Fruit fly (Drosophila melanogaster) whole organism, embryonic: ENCODE measurements around the gene AANATL7.

Experiments used
- B-H1 ChIP-seq: fragments of 200-800 bp; sonication (Bioruptor generic); IDR thresholded peaks from 3 replicates; pipeline ENCODE4 v1.3.6; 2022; ENCODE audit warnings: missing biosample characterization, missing genetic modification characterization
- CG10462 ChIP-seq: fragments of 200-800 bp; sonication (Bioruptor generic); optimal IDR thresholded peaks from 2 replicates; lab custom pipeline; 2016; ENCODE audit warnings: missing biosample characterization, missing genetic modification characterization
- CG1233 ChIP-seq: fragments of 200-800 bp; sonication (Bioruptor generic); optimal IDR thresholded peaks from 4 replicates; lab custom pipeline; 2018; ENCODE audit warnings: missing biosample characterization, mild to moderate bottlenecking, missing genetic modification characterization
- CG13775 ChIP-seq: fragments of 200-800 bp; sonication (Bioruptor generic); optimal IDR thresholded peaks from 3 replicates; lab custom pipeline; 2017; ENCODE audit warnings: missing biosample characterization, mild to moderate bottlenecking, missing genetic modification characterization
- CG17802 ChIP-seq: fragments of 200-800 bp; sonication (Bioruptor generic); optimal IDR thresholded peaks from 2 replicates; lab custom pipeline; 2018; ENCODE audit warnings: missing biosample characterization, mild to moderate bottlenecking, missing genetic modification characterization, moderate library complexity
- CG18619 ChIP-seq: fragments of 200-800 bp; sonication (Bioruptor generic); optimal IDR thresholded peaks from 3 replicates; lab custom pipeline; 2017; ENCODE audit warnings: missing biosample characterization, mild to moderate bottlenecking, missing genetic modification characterization
- CG2199 ChIP-seq: fragments of 200-800 bp; sonication (Bioruptor generic); IDR thresholded peaks from 3 replicates; pipeline ENCODE4 v1.3.6; 2022; ENCODE audit warnings: missing biosample characterization, missing genetic modification characterization
- CG31224 ChIP-seq: fragments of 200-800 bp; sonication (Bioruptor generic); IDR thresholded peaks from 2 replicates; pipeline ENCODE4 v1.3.6; 2022; ENCODE audit warnings: missing biosample characterization, missing genetic modification characterization
- CG31388 ChIP-seq: fragments of 200-800 bp; sonication (Bioruptor generic); optimal IDR thresholded peaks from 2 replicates; lab custom pipeline; 2016; ENCODE audit warnings: missing biosample characterization, missing genetic modification characterization
- CG3163 ChIP-seq: fragments of 200-800 bp; sonication (Bioruptor generic); optimal IDR thresholded peaks from 3 replicates; lab custom pipeline; 2016; ENCODE audit warnings: missing biosample characterization, missing genetic modification characterization
- CG33557 ChIP-seq: fragments of 200-800 bp; sonication (Bioruptor generic); optimal IDR thresholded peaks from 2 replicates; lab custom pipeline; 2019; ENCODE audit warnings: missing biosample characterization, mild to moderate bottlenecking, missing genetic modification characterization, moderate library complexity
- CG6683 ChIP-seq: fragments of 200-800 bp; sonication (Bioruptor generic); optimal IDR thresholded peaks from 2 replicates; lab custom pipeline; 2017; ENCODE audit warnings: missing biosample characterization, mild to moderate bottlenecking, missing genetic modification characterization, missing genetic modification reagents
- CG8944 ChIP-seq: fragments of 200-800 bp; sonication (Bioruptor generic); optimal IDR thresholded peaks from 3 replicates; lab custom pipeline; 2016; ENCODE audit warnings: missing biosample characterization, missing genetic modification characterization
- CG9437 ChIP-seq: fragments of 200-800 bp; sonication (Bioruptor generic); optimal IDR thresholded peaks from 2 replicates; lab custom pipeline; 2018; ENCODE audit warnings: missing biosample characterization, mild to moderate bottlenecking, missing genetic modification characterization
- CG9609 ChIP-seq: fragments of 200-800 bp; sonication (Bioruptor generic); optimal IDR thresholded peaks from 3 replicates; lab custom pipeline; 2016; ENCODE audit warnings: missing biosample characterization, missing genetic modification characterization
- D ChIP-seq, 2 experiments: fragments of 200-800 bp in 1 of 2; fragments of >200 bp in 1 of 2; sonication (Bioruptor generic) in 1 of 2; optimal IDR thresholded peaks; 2 replicates in 1 of 2; 3 replicates in 1 of 2; lab custom pipeline; 2017; ENCODE audit warnings: mild to moderate bottlenecking in 1 of 2, missing biosample characterization in 1 of 2, missing genetic modification characterization in 1 of 2, missing genetic modification reagents in 1 of 2
- Dbx ChIP-seq: fragments of 200-800 bp; sonication (Bioruptor generic); IDR thresholded peaks from 3 replicates; pipeline ENCODE4 v1.3.6; 2022; ENCODE audit warnings: missing biosample characterization, missing genetic modification characterization
- Dek ChIP-seq: fragments of 200-800 bp; sonication (Bioruptor generic); optimal IDR thresholded peaks from 3 replicates; lab custom pipeline; 2019; ENCODE audit warnings: missing biosample characterization, mild to moderate bottlenecking, missing genetic modification characterization, moderate library complexity
- Ets97D ChIP-seq: fragments of 200-800 bp; sonication (Bioruptor generic); optimal IDR thresholded peaks from 3 replicates; lab custom pipeline; 2016; ENCODE audit warnings: missing biosample characterization, missing genetic modification characterization
- Jarid2 ChIP-seq: fragments of 200-800 bp; sonication (Bioruptor generic); optimal IDR thresholded peaks from 3 replicates; lab custom pipeline; 2017; ENCODE audit warnings: mild to moderate bottlenecking, missing biosample characterization, missing genetic modification reagents, missing genetic modification characterization
- Lim3 ChIP-seq: fragments of 200-800 bp; sonication (Bioruptor generic); IDR thresholded peaks from 2 replicates; pipeline ENCODE4 v1.3.6; 2022; ENCODE audit warnings: missing biosample characterization, missing genetic modification characterization
- NC2β ChIP-seq: fragments of 200-800 bp; sonication (Bioruptor generic); optimal IDR thresholded peaks from 2 replicates; lab custom pipeline; 2016; ENCODE audit warnings: missing biosample characterization, missing genetic modification characterization
- Neu2 ChIP-seq: fragments of 200-800 bp; sonication (Bioruptor generic); optimal IDR thresholded peaks from 3 replicates; lab custom pipeline; 2016; ENCODE audit warnings: missing biosample characterization, missing genetic modification characterization, borderline replicate concordance
- Oaz ChIP-seq: fragments of 200-800 bp; sonication (Bioruptor generic); IDR thresholded peaks from 2 replicates; pipeline ENCODE4 v1.3.6; 2022; ENCODE audit warnings: missing biosample characterization, missing genetic modification characterization
- Rx ChIP-seq: fragments of 200-800 bp; sonication (Bioruptor generic); IDR thresholded peaks from 2 replicates; pipeline ENCODE4 v1.3.6; 2022; ENCODE audit warnings: missing biosample characterization, missing genetic modification characterization
- ab ChIP-seq: fragments of 200-800 bp; sonication (Bioruptor generic); optimal IDR thresholded peaks from 2 replicates; lab custom pipeline; 2016; ENCODE audit warnings: missing biosample characterization, missing genetic modification characterization
- al ChIP-seq: fragments of 200-800 bp; sonication (Bioruptor generic); IDR thresholded peaks from 2 replicates; pipeline ENCODE4 v1.3.6; 2022; ENCODE audit warnings: missing biosample characterization, missing genetic modification characterization
- ara ChIP-seq: fragments of 200-800 bp; sonication (Bioruptor generic); IDR thresholded peaks from 2 replicates; pipeline ENCODE4 v1.3.6; 2022; ENCODE audit warnings: missing biosample characterization, missing genetic modification characterization
- bowl ChIP-seq: fragments of 200-800 bp; sonication (Bioruptor generic); IDR thresholded peaks from 2 replicates; pipeline ENCODE4 v1.3.6; 2022; ENCODE audit warnings: missing biosample characterization, missing genetic modification characterization
- crp ChIP-seq, 2 experiments: fragments of 200-800 bp; sonication (Bioruptor generic); optimal IDR thresholded peaks; 2 replicates in 1 of 2; 3 replicates in 1 of 2; lab custom pipeline; 2017; ENCODE audit warnings: missing biosample characterization in 2 of 2, missing genetic modification characterization in 2 of 2, mild to moderate bottlenecking in 1 of 2, moderate library complexity in 1 of 2
- dmrt99B ChIP-seq: fragments of 200-800 bp; sonication (Bioruptor generic); optimal IDR thresholded peaks from 2 replicates; lab custom pipeline; 2018; ENCODE audit warnings: missing biosample characterization, mild to moderate bottlenecking, missing genetic modification characterization, moderate library complexity
- esg ChIP-seq: fragments of 200-800 bp; sonication (Bioruptor generic); conservative IDR thresholded peaks from 2 replicates; pipeline ENCODE4 v1.3.6; 2022; ENCODE audit warnings: missing biosample characterization, missing genetic modification characterization
- gsb ChIP-seq: fragments of 200-800 bp; sonication (Bioruptor generic); IDR thresholded peaks from 2 replicates; pipeline ENCODE4 v1.3.6; 2022; ENCODE audit warnings: missing biosample characterization, missing genetic modification characterization
- luna ChIP-seq: fragments of 200-800 bp; sonication (Bioruptor generic); optimal IDR thresholded peaks from 2 replicates; lab custom pipeline; 2016; ENCODE audit warnings: missing biosample characterization, missing genetic modification characterization
- mam ChIP-seq: fragments of 200-800 bp; sonication (Bioruptor generic); optimal IDR thresholded peaks from 3 replicates; lab custom pipeline; 2016; ENCODE audit warnings: missing biosample characterization, missing genetic modification characterization
- nerfin-1 ChIP-seq: fragments of 200-800 bp; sonication (Bioruptor generic); optimal IDR thresholded peaks from 3 replicates; lab custom pipeline; 2019; ENCODE audit warnings: missing biosample characterization, mild to moderate bottlenecking, missing genetic modification characterization, moderate library complexity
- nmo ChIP-seq: fragments of 200-800 bp; sonication (Bioruptor generic); optimal IDR thresholded peaks from 2 replicates; lab custom pipeline; 2018; ENCODE audit warnings: missing biosample characterization, mild to moderate bottlenecking, missing genetic modification characterization, moderate library complexity
- pho ChIP-seq: fragments of 200-800 bp; sonication (Bioruptor generic); optimal IDR thresholded peaks from 2 replicates; lab custom pipeline; 2016; ENCODE audit warnings: missing biosample characterization, missing genetic modification characterization
- ranshi ChIP-seq: fragments of 200-800 bp; sonication (Bioruptor generic); IDR thresholded peaks from 2 replicates; pipeline ENCODE4 v1.3.6; 2022; ENCODE audit warnings: missing biosample characterization, missing genetic modification characterization
- salm ChIP-seq: fragments of 200-800 bp; sonication (Bioruptor generic); optimal IDR thresholded peaks from 2 replicates; lab custom pipeline; 2018; ENCODE audit warnings: missing biosample characterization, mild to moderate bottlenecking, missing genetic modification characterization
- sens ChIP-seq: fragments of 200-800 bp; sonication (Bioruptor generic); peaks from one replicate; lab custom pipeline; 2016; ENCODE audit warnings: missing biosample characterization, missing genetic modification characterization
- seq ChIP-seq: fragments of 200-800 bp; sonication (Bioruptor generic); IDR thresholded peaks from 2 replicates; pipeline ENCODE4 v1.3.6; 2022; ENCODE audit warnings: missing biosample characterization, missing genetic modification characterization
- shn ChIP-seq: fragments of 200-800 bp; sonication (Bioruptor generic); optimal IDR thresholded peaks from 3 replicates; lab custom pipeline; 2016; ENCODE audit warnings: missing biosample characterization, missing genetic modification characterization
- sug ChIP-seq: fragments of 200-800 bp; optimal IDR thresholded peaks from 2 replicates; lab custom pipeline; 2019; ENCODE audit warnings: missing biosample characterization, mild to moderate bottlenecking, missing genetic modification characterization, moderate library complexity
- tio ChIP-seq: fragments of 200-800 bp; sonication (Bioruptor generic); optimal IDR thresholded peaks from 2 replicates; lab custom pipeline; 2017; ENCODE audit warnings: missing biosample characterization, missing genetic modification characterization, inconsistent platforms
- tll ChIP-seq, 2 experiments: fragments of 200-800 bp in 1 of 2; fragments of >200 bp in 1 of 2; sonication (Bioruptor generic) in 1 of 2; optimal IDR thresholded peaks; 2 replicates each; lab custom pipeline; 2017 to 2019; ENCODE audit warnings: missing biosample characterization in 2 of 2, missing genetic modification characterization in 2 of 2, mild to moderate bottlenecking in 1 of 2, moderate library complexity in 1 of 2
- tup ChIP-seq: fragments of 200-800 bp; sonication (Bioruptor generic); optimal IDR thresholded peaks from 2 replicates; lab custom pipeline; 2016; ENCODE audit warnings: missing biosample characterization, mild to moderate bottlenecking, missing genetic modification characterization, moderate library complexity
- vfl ChIP-seq: fragments of 200-800 bp; sonication (Bioruptor generic); optimal IDR thresholded peaks from 2 replicates; lab custom pipeline; 2016; ENCODE audit warnings: missing biosample characterization, missing genetic modification characterization
- vnd ChIP-seq: fragments of 200-800 bp; sonication (Bioruptor generic); IDR thresholded peaks from 3 replicates; pipeline ENCODE4 v1.3.6; 2022; ENCODE audit warnings: missing biosample characterization, missing genetic modification characterization; ENCODE audit not compliant: partially characterized antibody

AANATL7 gene

dm6 chrX:2581793-2582503 is 1.2 kb downstream of the AANATL7 start (continued):
- TF ChIP-seq crp (GFP tag; optimal IDR thresholded peaks at IDR 0.05; lab: Kevin White, UChicago), result peak in 1 of 2 experiments; percentile 20
- no peak for TF ChIP-seq salm
- peak; percentile 63 for TF ChIP-seq CG13775 (GFP tag; lab: Kevin White, UChicago)
- peak; percentile 77 for TF ChIP-seq dmrt99B (tag; lab: Kevin White, UChicago)
- no peak for TF ChIP-seq Neu2
- peak; percentile 26 for TF ChIP-seq Jarid2 (GFP tag; lab: Kevin White, UChicago)
- 0 out of 2 replicates have a peak, but pooled peaks have one; percentile 41 for TF ChIP-seq gsb
- peak; percentile 69 for TF ChIP-seq CG8944 (GFP tag; lab: Kevin White, UChicago)
- TF ChIP-seq esg, result peak; percentile 79
- TF ChIP-seq CG6683, result peak; percentile 65
- TF ChIP-seq vnd, result no peak
- peak; percentile 56 for TF ChIP-seq ab (GFP tag; lab: Kevin White, UChicago)
- TF ChIP-seq shn (GFP tag; lab: Kevin White, UChicago), result peak; percentile 71
- TF ChIP-seq CG3163, result peak; percentile 43
- TF ChIP-seq mam (GFP tag; lab: Kevin White, UChicago), result peak; percentile 80
- TF ChIP-seq tup (GFP tag; lab: Kevin White, UChicago), result peak; percentile 54
- TF ChIP-seq nmo (GFP tag; lab: Kevin White, UChicago), result peak; percentile 48
- TF ChIP-seq CG9437 (GFP tag; lab: Kevin White, UChicago), result peak; percentile 32
- TF ChIP-seq luna (GFP tag; lab: Kevin White, UChicago), result peak; percentile 57
- no peak for TF ChIP-seq bowl (GFP tag; lab: Robert Waterston, UW)
- TF ChIP-seq Lim3 (GFP tag; lab: Robert Waterston, UW), result 0 out of 2 replicates have a peak, but pooled peaks have one; percentile 18
- TF ChIP-seq CG33557, result no peak
- no peak for TF ChIP-seq CG17802 (tag; lab: Kevin White, UChicago)
- TF ChIP-seq pho (GFP tag; lab: Kevin White, UChicago), result peak; percentile 80
- TF ChIP-seq CG31388 (GFP tag; lab: Kevin White, UChicago), result peak; percentile 38
- TF ChIP-seq al (GFP tag; lab: Robert Waterston, UW), result peak; percentile 46
- peak; percentile 64 for TF ChIP-seq tio
- TF ChIP-seq CG18619, result peak; percentile 75
- TF ChIP-seq ara (GFP tag; lab: Robert Waterston, UW), result 0 out of 2 replicates have a peak, but pooled peaks have one; percentile 36
- TF ChIP-seq B-H1, result peak; percentile 59; the same call in 2 of the 3 replicates
- no peak for TF ChIP-seq CG2199 (GFP tag; lab: Robert Waterston, UW)
- TF ChIP-seq seq (GFP tag; lab: Robert Waterston, UW), result peak; percentile 80
- peak; percentile 40 for TF ChIP-seq NC2β
- TF ChIP-seq Ets97D (GFP tag; lab: Kevin White, UChicago), result peak; percentile 24
- peak; percentile 70 for TF ChIP-seq vfl (GFP tag; lab: Kevin White, UChicago)
- peak; percentile 67 for TF ChIP-seq CG1233 (GFP tag; lab: Kevin White, UChicago)
- TF ChIP-seq CG9609, result peak; percentile 74
- peak; percentile 91 for TF ChIP-seq Dbx (GFP tag; lab: Robert Waterston, UW)
- peak; percentile 80 for TF ChIP-seq ranshi (GFP tag; lab: Robert Waterston, UW)
- peak; percentile 74 for TF ChIP-seq CG31224
- no peak for TF ChIP-seq nerfin-1 (tag; lab: Kevin White, UChicago)
- peak; percentile 29 for TF ChIP-seq sug (tag; lab: Kevin White, UChicago)
- peak; percentile 92 for TF ChIP-seq sens (GFP tag; lab: Kevin White, UChicago)
- TF ChIP-seq Dek, result peak; percentile 67
- peak; percentile 13 for TF ChIP-seq CG10462
- no peak for TF ChIP-seq D (optimal IDR thresholded peaks at IDR 0.05; lab: Kevin White, UChicago)
- peak; percentile 14 for TF ChIP-seq D (GFP tag; optimal IDR thresholded peaks at IDR 0.05; lab: Kevin White, UChicago)
- peak; percentile 67 for TF ChIP-seq Rx (GFP tag; lab: Robert Waterston, UW)
- no peak for TF ChIP-seq tll (GFP tag; optimal IDR thresholded peaks at IDR 0.05; lab: Kevin White, UChicago)
- TF ChIP-seq Oaz, result peak; percentile 75; the same call in 1 of the 2 replicates
